ENCODE assay signal across 3 worm cellular contexts in the genomic region with DNA sequence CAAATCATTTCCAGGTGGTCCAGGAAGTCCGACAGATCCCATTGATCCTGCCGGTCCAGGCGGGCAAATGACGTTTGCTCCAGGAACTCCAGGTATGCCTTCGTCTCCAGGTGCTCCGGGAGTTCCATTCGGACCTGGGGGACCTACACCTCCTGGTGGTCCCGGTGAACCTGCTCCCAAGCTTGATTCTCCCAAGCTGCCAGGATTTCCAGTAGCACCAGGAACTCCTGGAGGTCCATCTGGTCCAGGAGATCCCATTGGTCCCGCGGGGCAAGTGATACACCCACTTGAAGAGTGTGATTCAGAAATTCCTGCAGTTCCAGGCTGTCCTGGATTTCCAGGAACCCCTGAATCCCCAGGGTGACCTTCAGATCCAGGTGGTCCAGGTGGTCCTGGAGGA.
A peak's percentile ranks its signal among the peaks of the same experiment; 100 is the strongest.
TF ChIP-seq lines count a peak whose summit lies in the region.

No protein-coding gene starts in this region.

TF ChIP-seq in whole organism, L1 larva, 84 proteins besides CTCF, POLR2A, EP300 and RAD21:
- TF ChIP-seq efl-1 (optimal IDR thresholded peaks at IDR 0.05; lab: Kevin White, UChicago) (no peak), efl-1 (GFP tag; optimal IDR thresholded peaks at IDR 0.05 in 1 of 2; lab: Kevin White, UChicago) (peak in 1 of 2 experiments; percentile 85), nhr-85 (tag; lab: Kevin White, UChicago) (peak; percentile 9), nhr-77 (tag; optimal IDR thresholded peaks at IDR 0.05; lab: Kevin White, UChicago) (no peak), sptf-1 (tag; optimal IDR thresholded peaks at IDR 0.05; lab: Kevin White, UChicago) (no peak), egl-13 (tag; optimal IDR thresholded peaks at IDR 0.05; lab: Kevin White, UChicago) (no peak), skn-1 (tag; optimal IDR thresholded peaks at IDR 0.05; lab: Kevin White, UChicago) (no peak), zag-1 (tag; optimal IDR thresholded peaks at IDR 0.05; lab: Kevin White, UChicago) (no peak)

TF ChIP-seq in whole organism, L4 larva, 104 proteins besides CTCF, POLR2A, EP300 and RAD21:
- TF ChIP-seq set-16 (GFP tag; IDR thresholded peaks at IDR 0.05; lab: Robert Waterston, UW) (peak; percentile 88), egl-43 (GFP tag; IDR thresholded peaks at IDR 0.05; lab: Robert Waterston, UW) (0 out of 2 replicates have a peak, but pooled peaks have one; percentile 27), T20F7.1 (GFP tag; optimal IDR thresholded peaks at IDR 0.05; lab: Kevin White, UChicago) (no peak)
TF ChIP-seq in whole organism, L4 larva: peak in this region for 2.

TF ChIP-seq in whole organism, young adult, 124 proteins besides CTCF, POLR2A, EP300 and RAD21:
- peak; percentile 74 for TF ChIP-seq zfh-2 (GFP tag; conservative IDR thresholded peaks at IDR 0.05; lab: Robert Waterston, UW)
- no peak for TF ChIP-seq efl-1 (GFP tag; optimal IDR thresholded peaks at IDR 0.05; lab: Kevin White, UChicago)
- TF ChIP-seq ceh-58 (GFP tag; IDR thresholded peaks at IDR 0.05; lab: Robert Waterston, UW): no peak
- TF ChIP-seq sdz-38 (tag; optimal IDR thresholded peaks at IDR 0.05; lab: Kevin White, UChicago): no peak
- no peak for TF ChIP-seq somi-1 (GFP tag; optimal IDR thresholded peaks at IDR 0.05; lab: Kevin White, UChicago)
- TF ChIP-seq dox-1 (GFP tag; IDR thresholded peaks at IDR 0.05; lab: Robert Waterston, UW): 0 out of 2 replicates have a peak, but pooled peaks have one; percentile 10
- TF ChIP-seq rpc-1 (optimal IDR thresholded peaks at IDR 0.05; lab: Kevin White, UChicago): no peak
- TF ChIP-seq rpc-1 (tag; optimal IDR thresholded peaks at IDR 0.05; lab: Kevin White, UChicago): no peak
- TF ChIP-seq egrh-3 (GFP tag; IDR thresholded peaks at IDR 0.05; lab: Robert Waterston, UW): peak; percentile 40; the same call in 1 of the 2 replicates
- no peak for TF ChIP-seq Y95B8A.8 (GFP tag; IDR thresholded peaks at IDR 0.05; lab: Robert Waterston, UW)
- TF ChIP-seq rec-8 (tag; optimal IDR thresholded peaks at IDR 0.05; lab: Kevin White, UChicago): no peak
- TF ChIP-seq ccch-3 (GFP tag; optimal IDR thresholded peaks at IDR 0.05; lab: Kevin White, UChicago): no peak
- TF ChIP-seq Y79H2A.3 (GFP tag; conservative IDR thresholded peaks at IDR 0.05; lab: Robert Waterston, UW): no peak
- TF ChIP-seq lir-1 (GFP tag; conservative IDR thresholded peaks at IDR 0.05; lab: Robert Waterston, UW): no peak
- no peak for TF ChIP-seq snpc-1.3 (tag; optimal IDR thresholded peaks at IDR 0.05; lab: Kevin White, UChicago; ENCODE audit: insufficient read depth)
- TF ChIP-seq D2030.7 (GFP tag; IDR thresholded peaks at IDR 0.05; lab: Robert Waterston, UW): no peak
- no peak for TF ChIP-seq unc-130 (GFP tag; optimal IDR thresholded peaks at IDR 0.05; lab: Kevin White, UChicago)
- TF ChIP-seq F52B5.7 (tag; optimal IDR thresholded peaks at IDR 0.05; lab: Kevin White, UChicago): peak; percentile 13
